Worm (Caenorhabditis elegans) whole organism, L2 larva: ENCODE measurements around the gene Y37E11AL.12.

Source experiments
- Y55F3AM.14 ChIP-seq: fragments of 200-800 bp; sonication (Bioruptor generic); optimal IDR thresholded peaks from 2 replicates; lab custom pipeline; 2018; ENCODE audit warnings: mild to moderate bottlenecking, missing genetic modification characterization, missing compliant biosample characterization
- ceh-16 ChIP-seq: fragments of 150-350 bp; optimal IDR thresholded peaks from 2 replicates; lab custom pipeline; 2014; ENCODE audit warnings: missing biosample characterization, missing genetic modification characterization
- lsy-2 ChIP-seq, 2 experiments: fragments of 150-350 bp in 1 of 2; sonication (generic microtip) in 1 of 2; optimal IDR thresholded peaks; 2 replicates each; lab custom pipeline; 2014 to 2017; ENCODE audit warnings: missing biosample characterization in 2 of 2, missing genetic modification characterization in 2 of 2
- mdl-1 ChIP-seq, 2 experiments: fragments of 150-350 bp in 1 of 2; sonication (generic microtip) in 1 of 2; optimal IDR thresholded peaks; 2 replicates each; lab custom pipeline; 2017; ENCODE audit warnings: missing biosample characterization in 2 of 2, missing genetic modification characterization in 2 of 2
- nhr-129 ChIP-seq: fragments of 150-350 bp; optimal IDR thresholded peaks from 2 replicates; lab custom pipeline; 2014; ENCODE audit warnings: missing biosample characterization, missing genetic modification characterization
- nhr-237 ChIP-seq: fragments of 150-350 bp; optimal IDR thresholded peaks from 2 replicates; lab custom pipeline; 2014; ENCODE audit warnings: missing biosample characterization, missing genetic modification characterization
- nhr-25 ChIP-seq: fragments of 150-350 bp; sonication (generic microtip); optimal IDR thresholded peaks from 3 replicates; lab custom pipeline; 2014; ENCODE audit warnings: missing biosample characterization, missing genetic modification characterization
- sma-3 ChIP-seq: sonication (generic microtip); optimal IDR thresholded peaks from 2 replicates; lab custom pipeline; 2016; ENCODE audit warnings: missing genetic modification reagents, missing genetic modification characterization, missing compliant biosample characterization
- sma-9 ChIP-seq, 2 experiments: fragments of 150-350 bp in 1 of 2; sonication (generic microtip) in 1 of 2; optimal IDR thresholded peaks; 2 replicates each; lab custom pipeline; 2014 to 2016; ENCODE audit warnings: missing genetic modification characterization in 2 of 2, mild to moderate bottlenecking in 1 of 2, missing biosample characterization in 1 of 2, missing compliant biosample characterization in 1 of 2, missing genetic modification reagents in 1 of 2, moderate library complexity in 1 of 2

Y37E11AL.12 gene

DNA sequence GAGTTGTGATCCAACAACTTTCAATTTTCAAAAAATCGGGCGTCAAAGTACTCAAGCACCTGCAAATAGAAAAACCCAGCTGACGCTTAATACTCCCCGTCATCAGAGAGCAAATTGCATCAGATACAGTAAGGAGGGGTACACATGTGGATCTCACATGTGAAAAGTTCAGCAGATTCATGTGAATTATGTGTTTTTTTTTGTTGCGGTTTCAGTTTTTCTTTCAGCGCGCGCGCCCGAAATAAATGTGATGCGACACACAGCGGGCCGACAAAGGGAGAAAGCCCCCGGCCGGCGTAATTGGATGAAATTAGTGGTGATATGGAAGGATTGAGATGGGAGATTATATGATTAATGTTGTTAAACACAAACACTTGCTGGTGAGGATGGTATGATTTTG, 49.6 kb downstream of the Y37E11AL.12 start:
- peak; percentile 93 for TF ChIP-seq nhr-129 (tag; lab: Kevin White, UChicago)
- TF ChIP-seq sma-9 (GFP tag; optimal IDR thresholded peaks at IDR 0.05; lab: Kevin White, UChicago), result peak; percentile 44
- TF ChIP-seq sma-9 (tag; optimal IDR thresholded peaks at IDR 0.05; lab: Kevin White, UChicago), result no peak
- TF ChIP-seq nhr-237 (tag; lab: Kevin White, UChicago), result no peak
- peak in 1 of 2 experiments; percentile 8 for TF ChIP-seq mdl-1 (tag; optimal IDR thresholded peaks at IDR 0.05; lab: Kevin White, UChicago)
- no peak for TF ChIP-seq ceh-16
- no peak for TF ChIP-seq Y55F3AM.14
- peak in 1 of 2 experiments; percentile 15 for TF ChIP-seq lsy-2 (tag; optimal IDR thresholded peaks at IDR 0.05; lab: Kevin White, UChicago)
- TF ChIP-seq sma-3 (GFP tag; lab: Kevin White, UChicago), result peak; percentile 18
- peak; percentile 48 for TF ChIP-seq nhr-25
